Worm (Caenorhabditis elegans): Measurements from ENCODE around the gene cnc-6.

DNA sequence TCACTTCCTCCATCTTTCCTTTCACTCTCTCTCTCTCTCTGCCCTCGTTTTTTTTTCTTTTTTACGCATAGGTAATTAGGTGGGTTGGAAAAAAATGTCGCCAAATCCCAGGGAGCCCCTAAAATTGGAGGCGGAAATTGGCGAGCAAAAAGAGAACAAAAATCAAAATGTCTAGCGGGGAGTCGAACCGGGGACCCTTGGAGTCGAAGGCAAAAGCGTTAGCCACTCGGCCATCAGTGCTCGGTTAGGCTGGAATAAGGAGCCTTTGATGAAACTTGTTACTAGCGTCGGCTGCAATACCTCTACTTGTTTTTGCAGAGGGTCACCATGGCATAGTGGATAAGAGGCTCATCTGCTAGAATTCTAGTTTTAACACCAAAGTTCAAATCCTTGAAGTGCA is 20.2 kb upstream of the cnc-6 start:
- no peak for TF ChIP-seq ces-1 (GFP tag; optimal IDR thresholded peaks at IDR 0.05)
- no peak for TF ChIP-seq nhr-25 (tag; optimal IDR thresholded peaks at IDR 0.05; ENCODE audit: borderline replicate concordance, insufficient read depth)
- TF ChIP-seq unc-62 (GFP tag; optimal IDR thresholded peaks at IDR 0.05 in 1 of 2), result no peak
- TF ChIP-seq unc-62 (tag; optimal IDR thresholded peaks at IDR 0.05), result no peak
- no peak for TF ChIP-seq snpc-1.2 (GFP tag; IDR thresholded peaks at IDR 0.05)
- peak; percentile 34 for TF ChIP-seq lin-13 (GFP tag; optimal IDR thresholded peaks at IDR 0.05)
- no peak for TF ChIP-seq nhr-76 (tag; optimal IDR thresholded peaks at IDR 0.05)
- TF ChIP-seq pqm-1 (tag; optimal IDR thresholded peaks at IDR 0.05), result no peak

Measured in whole organism, L4 larva.